Worm (Caenorhabditis elegans) whole organism, young adult: ENCODE data around the gene Y60A9.3.

ENCODE experiments used
- F10E7.11 ChIP-seq: sonication (generic microtip); optimal IDR thresholded peaks from 2 replicates; lab custom pipeline; 2017; ENCODE audit warnings: mild to moderate bottlenecking, missing genetic modification characterization, moderate library complexity, missing compliant biosample characterization
- F22D6.2 ChIP-seq: sonication (generic microtip); optimal IDR thresholded peaks from 2 replicates; lab custom pipeline; 2016; ENCODE audit warnings: mild to moderate bottlenecking, missing genetic modification characterization, missing compliant biosample characterization
- ZK185.1 ChIP-seq: sonication (generic microtip); optimal IDR thresholded peaks from 2 replicates; lab custom pipeline; 2016; ENCODE audit warnings: mild to moderate bottlenecking, missing genetic modification characterization, missing compliant biosample characterization; ENCODE audit not compliant: poor library complexity, severe bottlenecking
- ama-1 ChIP-seq, 3 experiments: fragments of 150-350 bp in 1 of 3; sonication (generic microtip) in 2 of 3; optimal IDR thresholded peaks; 2 replicates each; lab custom pipeline; 2014 to 2018; ENCODE audit warnings: missing biosample characterization in 2 of 3, missing genetic modification characterization in 2 of 3, missing genetic modification reagents in 2 of 3
- atf-7 ChIP-seq: sonication (generic microtip); optimal IDR thresholded peaks from 2 replicates; lab custom pipeline; 2017; ENCODE audit warnings: mild to moderate bottlenecking, missing genetic modification characterization, missing compliant biosample characterization
- attf-3 ChIP-seq: fragments of 200-800 bp; sonication (Bioruptor generic); conservative IDR thresholded peaks from 2 replicates; pipeline ENCODE4 v1.3.6; 2022; ENCODE audit warnings: missing genetic modification reagents, missing genetic modification characterization, missing compliant biosample characterization
- bed-2 ChIP-seq: fragments of 200-800 bp; sonication (Bioruptor generic); IDR thresholded peaks from 2 replicates; pipeline ENCODE4 v1.3.6; 2022; ENCODE audit warnings: missing genetic modification reagents, missing genetic modification characterization, missing compliant biosample characterization
- cebp-1 ChIP-seq, 2 experiments: fragments of 200-800 bp in 1 of 2; sonication (Bioruptor generic) in 1 of 2; sonication (generic microtip) in 1 of 2; IDR thresholded peaks in 1 of 2; optimal IDR thresholded peaks in 1 of 2; 2 replicates each; pipeline versions ENCODE4 v1.3.6 to Lab custom; 2017 to 2022; ENCODE audit warnings: missing compliant biosample characterization in 2 of 2, missing genetic modification characterization in 2 of 2, mild to moderate bottlenecking in 1 of 2, missing genetic modification reagents in 1 of 2, moderate library complexity in 1 of 2
- ceh-100 ChIP-seq: fragments of 200-800 bp; sonication (Bioruptor generic); IDR thresholded peaks from 2 replicates; pipeline ENCODE4 v1.3.6; 2022; ENCODE audit warnings: missing genetic modification reagents, missing genetic modification characterization, missing compliant biosample characterization
- ceh-27 ChIP-seq: fragments of 200-800 bp; sonication (Bioruptor generic); optimal IDR thresholded peaks from 2 replicates; lab custom pipeline; 2018; ENCODE audit warnings: mild to moderate bottlenecking, missing genetic modification characterization, moderate library complexity, missing compliant biosample characterization
- ceh-79 ChIP-seq: sonication (generic microtip); optimal IDR thresholded peaks from 2 replicates; lab custom pipeline; 2017; ENCODE audit warnings: mild to moderate bottlenecking, missing genetic modification characterization, missing compliant biosample characterization
- dox-1 ChIP-seq: fragments of 200-800 bp; sonication (Bioruptor generic); IDR thresholded peaks from 2 replicates; pipeline ENCODE4 v1.3.6; 2022; ENCODE audit warnings: missing genetic modification reagents, missing genetic modification characterization, missing compliant biosample characterization
- egrh-3 ChIP-seq: fragments of 200-800 bp; sonication (Bioruptor generic); IDR thresholded peaks from 2 replicates; pipeline ENCODE4 v1.3.6; 2022; ENCODE audit warnings: missing genetic modification reagents, missing genetic modification characterization, missing compliant biosample characterization
- ekl-4 ChIP-seq: fragments of 200-800 bp; sonication (Bioruptor generic); IDR thresholded peaks from 2 replicates; pipeline ENCODE4 v1.3.6; 2022; ENCODE audit warnings: missing genetic modification reagents, missing genetic modification characterization, missing compliant biosample characterization
- gei-17 ChIP-seq: fragments of 200-800 bp; sonication (Bioruptor generic); optimal IDR thresholded peaks from 2 replicates; lab custom pipeline; 2018; ENCODE audit warnings: mild to moderate bottlenecking, missing genetic modification characterization, missing compliant biosample characterization
- hmg-1.2 ChIP-seq: fragments of 200-800 bp; sonication (Bioruptor generic); IDR thresholded peaks from 2 replicates; pipeline ENCODE4 v1.3.6; 2022; ENCODE audit warnings: missing genetic modification reagents, missing genetic modification characterization, missing compliant biosample characterization
- hrde-1 ChIP-seq: sonication (generic microtip); optimal IDR thresholded peaks from 2 replicates; lab custom pipeline; 2016; ENCODE audit warnings: missing genetic modification characterization, mild to moderate bottlenecking, missing compliant biosample characterization, moderate library complexity, missing genotype, missing genetic modification reagents, borderline replicate concordance
- hsf-1 ChIP-seq: fragments of 200-800 bp; sonication (Bioruptor generic); IDR thresholded peaks from 2 replicates; pipeline ENCODE4 v1.3.6; 2022; ENCODE audit warnings: missing genetic modification reagents, missing genetic modification characterization, missing compliant biosample characterization
- let-607 ChIP-seq, 2 experiments: fragments of 200-800 bp in 1 of 2; sonication (Bioruptor generic) in 1 of 2; sonication (generic microtip) in 1 of 2; optimal IDR thresholded peaks; 2 replicates each; lab custom pipeline; 2016 to 2018; ENCODE audit warnings: mild to moderate bottlenecking in 2 of 2, missing compliant biosample characterization in 2 of 2, missing genetic modification characterization in 2 of 2, moderate library complexity in 2 of 2, missing genotype in 1 of 2
- lin-40 ChIP-seq: sonication (generic microtip); optimal IDR thresholded peaks from 2 replicates; lab custom pipeline; 2016; ENCODE audit warnings: missing genetic modification characterization, mild to moderate bottlenecking, missing compliant biosample characterization, missing genotype, missing genetic modification reagents
- lir-1 ChIP-seq: fragments of 200-800 bp; sonication (Bioruptor generic); conservative IDR thresholded peaks from 2 replicates; pipeline ENCODE4 v1.3.6; 2022; ENCODE audit warnings: missing genetic modification reagents, missing genetic modification characterization, missing compliant biosample characterization
- madf-10 ChIP-seq: sonication (generic microtip); optimal IDR thresholded peaks from 2 replicates; lab custom pipeline; 2016; ENCODE audit warnings: mild to moderate bottlenecking, missing genetic modification characterization, missing compliant biosample characterization
- madf-3 ChIP-seq: fragments of 200-800 bp; sonication (Bioruptor generic); IDR thresholded peaks from 2 replicates; pipeline ENCODE4 v1.3.6; 2022; ENCODE audit warnings: missing genetic modification reagents, missing genetic modification characterization, missing compliant biosample characterization
- madf-8 ChIP-seq: fragments of 200-800 bp; sonication (Bioruptor generic); conservative IDR thresholded peaks from 2 replicates; pipeline ENCODE4 v1.3.6; 2022; ENCODE audit warnings: missing genetic modification reagents, missing genetic modification characterization, missing compliant biosample characterization
- nhr-120 ChIP-seq: fragments of 200-800 bp; sonication (Bioruptor generic); IDR thresholded peaks from 2 replicates; pipeline ENCODE4 v1.3.6; 2022; ENCODE audit warnings: missing genetic modification characterization, missing compliant biosample characterization
- nhr-179 ChIP-seq: sonication (generic microtip); optimal IDR thresholded peaks from 2 replicates; lab custom pipeline; 2016; ENCODE audit warnings: mild to moderate bottlenecking, missing genetic modification characterization, missing compliant biosample characterization
- pbrm-1 ChIP-seq: fragments of 200-800 bp; sonication (Bioruptor generic); IDR thresholded peaks from 2 replicates; pipeline ENCODE4 v1.3.6; 2022; ENCODE audit warnings: missing genetic modification reagents, missing genetic modification characterization, missing compliant biosample characterization
- repo-1 ChIP-seq: sonication (generic microtip); optimal IDR thresholded peaks from 2 replicates; lab custom pipeline; 2017; ENCODE audit warnings: mild to moderate bottlenecking, missing genetic modification characterization, missing compliant biosample characterization
- sdz-38 ChIP-seq: sonication (generic microtip); optimal IDR thresholded peaks from 2 replicates; lab custom pipeline; 2016; ENCODE audit warnings: missing genotype, missing genetic modification characterization, missing compliant biosample characterization
- snpc-3.4 ChIP-seq: sonication (generic microtip); optimal IDR thresholded peaks from 2 replicates; lab custom pipeline; 2017; ENCODE audit warnings: missing genetic modification characterization, mild to moderate bottlenecking, missing compliant biosample characterization, antibody characterized with exemption, moderate library complexity, missing genotype, missing genetic modification reagents
- snpc-4 ChIP-seq, 5 experiments: fragments of 150-350 bp in 1 of 5; sonication (generic microtip) in 4 of 5; optimal IDR thresholded peaks; 2 replicates each; lab custom pipeline; 2014 to 2018; ENCODE audit warnings: missing genetic modification characterization in 5 of 5, missing biosample characterization in 3 of 5, antibody characterized with exemption in 2 of 5, mild to moderate bottlenecking in 2 of 5, missing compliant biosample characterization in 2 of 5, missing genotype in 2 of 5, moderate library complexity in 2 of 5, missing genetic modification reagents in 1 of 5
- tbp1 ChIP-seq: fragments of 200-800 bp; sonication (Bioruptor generic); optimal IDR thresholded peaks from 2 replicates; lab custom pipeline; 2018; ENCODE audit warnings: mild to moderate bottlenecking, missing genetic modification characterization, missing compliant biosample characterization
- unc-62 ChIP-seq: fragments of 150-350 bp; optimal IDR thresholded peaks from 2 replicates; lab custom pipeline; 2014; ENCODE audit warnings: missing biosample characterization, missing genetic modification reagents, missing genetic modification characterization
- xnd-1 ChIP-seq: sonication (generic microtip); optimal IDR thresholded peaks from 2 replicates; lab custom pipeline; 2016; ENCODE audit warnings: missing genotype, missing genetic modification reagents, missing genetic modification characterization, missing compliant biosample characterization
- zim-3 ChIP-seq: sonication (generic microtip); optimal IDR thresholded peaks from 2 replicates; lab custom pipeline; 2017; ENCODE audit warnings: mild to moderate bottlenecking, missing genetic modification characterization, moderate library complexity, missing compliant biosample characterization
- ztf-22 ChIP-seq: fragments of 200-800 bp; sonication (Bioruptor generic); optimal IDR thresholded peaks from 2 replicates; lab custom pipeline; 2018; ENCODE audit warnings: mild to moderate bottlenecking, missing genetic modification characterization, moderate library complexity, missing compliant biosample characterization

Y60A9.3 gene

ce11 chrX:14359571-14359970 lies 23.5 kb upstream of the Y60A9.3 start (continued):
- TF ChIP-seq sdz-38 (tag; lab: Kevin White, UChicago) = no peak
- TF ChIP-seq snpc-3.4 = no peak

DNA sequence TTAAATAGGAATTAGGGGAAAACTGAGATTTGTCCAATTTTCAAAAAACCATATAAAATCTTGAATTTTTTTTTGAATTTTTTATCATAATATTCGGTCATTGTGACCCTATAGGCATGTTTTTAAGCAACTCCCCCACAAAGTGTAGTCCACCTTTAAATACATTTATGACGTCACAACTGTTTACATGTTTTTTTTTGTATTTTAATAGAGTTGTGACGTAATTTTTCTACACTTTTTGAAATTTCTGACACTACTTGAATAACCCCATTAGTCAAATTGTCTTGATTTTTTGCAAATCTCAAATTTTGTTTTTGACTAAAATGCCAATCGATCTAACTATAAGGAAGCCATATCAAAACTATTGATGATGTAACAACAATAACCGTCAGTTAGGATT lies 17.0 kb upstream of the Y60A9.3 start:
- TF ChIP-seq unc-62 = no peak
- no peak for TF ChIP-seq ceh-100 (GFP tag; lab: Robert Waterston, UW)
- no peak for TF ChIP-seq hmg-1.2
- no peak for TF ChIP-seq tbp1 (GFP tag; lab: Kevin White, UChicago)
- no peak for TF ChIP-seq attf-3 (GFP tag; lab: Robert Waterston, UW)
- no peak for TF ChIP-seq madf-3 (GFP tag; lab: Robert Waterston, UW)
- TF ChIP-seq madf-8 (GFP tag; lab: Robert Waterston, UW) = no peak
- no peak for TF ChIP-seq repo-1 (tag; lab: Kevin White, UChicago)
- no peak for TF ChIP-seq ama-1 (optimal IDR thresholded peaks at IDR 0.05; lab: Kevin White, UChicago)
- TF ChIP-seq ama-1 (GFP tag; optimal IDR thresholded peaks at IDR 0.05; lab: Kevin White, UChicago) = no peak
- no peak for TF ChIP-seq nhr-179 (tag; lab: Kevin White, UChicago)
- TF ChIP-seq cebp-1 (GFP tag; IDR thresholded peaks at IDR 0.05; lab: Robert Waterston, UW) = no peak
- TF ChIP-seq cebp-1 (tag; optimal IDR thresholded peaks at IDR 0.05; lab: Kevin White, UChicago) = no peak
- no peak for TF ChIP-seq snpc-4 (GFP tag; optimal IDR thresholded peaks at IDR 0.05; lab: Kevin White, UChicago)
- no peak for TF ChIP-seq snpc-4 (tag; optimal IDR thresholded peaks at IDR 0.05; lab: Kevin White, UChicago)

DNA sequence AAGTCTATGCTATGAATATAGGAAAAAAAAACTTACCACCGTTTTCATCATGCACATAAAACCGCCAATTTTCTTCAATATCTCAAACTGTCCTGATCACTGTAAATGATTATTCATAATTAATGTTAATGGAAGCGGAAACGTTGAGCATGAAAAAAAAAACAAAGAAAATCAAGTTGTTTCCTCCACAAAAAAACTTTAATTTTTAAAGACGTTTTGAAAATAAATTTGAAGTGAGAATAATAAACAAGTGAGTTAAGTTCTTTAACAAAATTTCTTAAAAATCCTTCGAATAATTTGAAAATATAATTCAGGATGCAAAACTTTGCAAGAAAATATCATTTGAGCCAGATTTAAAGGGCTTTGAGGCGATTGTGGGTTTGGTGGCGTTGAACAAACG lies 12.7 kb upstream of the Y60A9.3 start, which contains the start of gene irk-3:
TSS of gene irk-3 (minus strand) at position 101 of the 400 bp plus-strand sequence.
- TF ChIP-seq F22D6.2 (tag; lab: Kevin White, UChicago) (no peak), let-607 (tag; optimal IDR thresholded peaks at IDR 0.05; lab: Kevin White, UChicago) (no peak), madf-10 (tag; lab: Kevin White, UChicago) (no peak)

DNA sequence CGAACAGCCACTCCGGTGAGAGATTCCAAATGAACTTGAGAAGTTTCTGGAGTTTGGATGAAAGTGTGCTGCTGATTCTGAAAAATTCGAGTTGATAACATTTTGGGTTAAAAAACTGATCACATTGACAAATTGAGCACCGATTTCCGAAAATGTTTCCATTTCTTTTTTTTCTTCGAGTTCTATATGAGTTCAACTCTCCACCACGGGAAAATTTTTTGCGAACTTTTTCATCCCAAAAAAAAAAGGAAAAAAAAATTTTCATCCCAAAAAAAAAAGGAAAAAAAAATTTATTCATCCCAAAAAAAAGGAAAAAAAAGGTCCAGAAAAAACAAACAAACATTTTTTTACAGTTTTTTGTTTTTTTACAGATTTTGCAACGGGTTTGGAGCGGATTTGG lies 5.9 kb upstream of the Y60A9.3 start, which contains the start of gene Y60A9A.1:
TSS of gene Y60A9A.1 (minus strand) at position 101 of the 400 bp plus-strand sequence.
- TF ChIP-seq dox-1 (no peak), ama-1 (optimal IDR thresholded peaks at IDR 0.05; lab: Kevin White, UChicago) (no peak), ama-1 (GFP tag; optimal IDR thresholded peaks at IDR 0.05; lab: Kevin White, UChicago) (no peak), ztf-22 (no peak), nhr-120 (GFP tag; lab: Robert Waterston, UW) (no peak), ceh-27 (no peak), bed-2 (no peak), lir-1 (GFP tag; lab: Robert Waterston, UW) (no peak), gei-17 (GFP tag; lab: Kevin White, UChicago) (no peak), ekl-4 (GFP tag; lab: Robert Waterston, UW) (no peak), pbrm-1 (GFP tag; lab: Robert Waterston, UW) (no peak), ZK185.1 (tag; lab: Kevin White, UChicago) (no peak), zim-3 (tag; lab: Kevin White, UChicago) (no peak), hrde-1 (tag; lab: Kevin White, UChicago) (no peak), ceh-79 (tag; lab: Kevin White, UChicago) (no peak), lin-40 (tag; lab: Kevin White, UChicago) (no peak), F10E7.11 (tag; lab: Kevin White, UChicago) (no peak), atf-7 (tag; lab: Kevin White, UChicago) (no peak), xnd-1 (tag; lab: Kevin White, UChicago) (no peak), hsf-1 (GFP tag; lab: Robert Waterston, UW) (no peak), egrh-3 (GFP tag; lab: Robert Waterston, UW) (no peak)
